Worm (Caenorhabditis elegans) whole organism, L3 larva: ENCODE measurements around the gene F21C10.6.

Experiments used
- R02D3.7 ChIP-seq: fragments of 150-350 bp; optimal IDR thresholded peaks from 2 replicates; lab custom pipeline; 2014; ENCODE audit warnings: missing biosample characterization, missing genetic modification characterization
- ZK546.5 ChIP-seq: sonication (generic microtip); optimal IDR thresholded peaks from 2 replicates; lab custom pipeline; 2017; ENCODE audit warnings: missing biosample characterization, missing genetic modification characterization
- aly-2 ChIP-seq: fragments of 150-350 bp; optimal IDR thresholded peaks from 2 replicates; lab custom pipeline; 2014; ENCODE audit warnings: missing biosample characterization, missing genetic modification characterization
- elt-2 ChIP-seq: sonication (generic microtip); optimal IDR thresholded peaks from 2 replicates; lab custom pipeline; 2016; ENCODE audit warnings: missing genetic modification reagents, mild to moderate bottlenecking, missing genetic modification characterization, missing compliant biosample characterization
- elt-3 ChIP-seq, 3 experiments: fragments of 150-350 bp in 1 of 3; sonication (generic microtip) in 2 of 3; optimal IDR thresholded peaks; 2 replicates in 2 of 3; 4 replicates in 1 of 3; lab custom pipeline; 2014 to 2017; ENCODE audit warnings: missing biosample characterization in 3 of 3, missing genetic modification characterization in 3 of 3
- fos-1 ChIP-seq: fragments of 150-350 bp; optimal IDR thresholded peaks from 2 replicates; lab custom pipeline; 2014; ENCODE audit warnings: missing biosample characterization, missing genetic modification characterization
- nhr-11 ChIP-seq: fragments of 150-350 bp; optimal IDR thresholded peaks from 2 replicates; lab custom pipeline; 2014; ENCODE audit warnings: missing biosample characterization, missing genetic modification characterization
- ztf-11 ChIP-seq: fragments of 150-350 bp; optimal IDR thresholded peaks from 2 replicates; lab custom pipeline; 2014; ENCODE audit warnings: missing biosample characterization, missing genetic modification characterization

- TF ChIP-seq ztf-11 (tag; lab: Kevin White, UChicago) = no peak
- no peak for TF ChIP-seq fos-1
- TF ChIP-seq elt-3 (tag; optimal IDR thresholded peaks at IDR 0.05; lab: Kevin White, UChicago) = no peak
- no peak for TF ChIP-seq R02D3.7 (tag; lab: Kevin White, UChicago)
- no peak for TF ChIP-seq ZK546.5
- no peak for TF ChIP-seq nhr-11 (tag; lab: Kevin White, UChicago)
- no peak for TF ChIP-seq elt-2
- no peak for TF ChIP-seq aly-2
Measured at ce11 chrV:9162955-9163468, 38.7 kb downstream of the F21C10.6 start, which contains the start of gene col-145.
